Fruit fly (Drosophila melanogaster) whole organism, embryonic: Measurements from ENCODE around the gene trio.

ENCODE experiments used
- Bteb2 ChIP-seq: fragments of 200-800 bp; sonication (Bioruptor generic); optimal IDR thresholded peaks from 2 replicates; lab custom pipeline; 2016; ENCODE audit warnings: missing biosample characterization, missing genetic modification characterization
- CG11456 ChIP-seq: fragments of 200-800 bp; sonication (Bioruptor generic); IDR thresholded peaks from 3 replicates; pipeline ENCODE4 v1.3.6; 2022; ENCODE audit warnings: missing biosample characterization, missing genetic modification characterization
- CG11504 ChIP-seq: fragments of 200-800 bp; sonication (Bioruptor generic); optimal IDR thresholded peaks from 3 replicates; lab custom pipeline; 2019; ENCODE audit warnings: missing biosample characterization, mild to moderate bottlenecking, missing genetic modification characterization, moderate library complexity
- CG11695 ChIP-seq: fragments of 200-800 bp; sonication (Bioruptor generic); IDR thresholded peaks from 3 replicates; pipeline ENCODE4 v1.3.6; 2022; ENCODE audit warnings: missing biosample characterization, missing genetic modification characterization
- CG12104 ChIP-seq: fragments of 200-800 bp; sonication (Bioruptor generic); optimal IDR thresholded peaks from 3 replicates; lab custom pipeline; 2016; ENCODE audit warnings: missing biosample characterization, missing genetic modification characterization
- CG13296 ChIP-seq: fragments of 200-800 bp; sonication (Bioruptor generic); optimal IDR thresholded peaks from 3 replicates; lab custom pipeline; 2018; ENCODE audit warnings: missing biosample characterization, mild to moderate bottlenecking, missing genetic modification characterization
- CG14050 ChIP-seq: fragments of 200-800 bp; sonication (Bioruptor generic); IDR thresholded peaks from 3 replicates; pipeline ENCODE4 v1.3.6; 2022; ENCODE audit warnings: missing biosample characterization, missing genetic modification characterization
- CG15269 ChIP-seq: fragments of 200-800 bp; sonication (Bioruptor generic); optimal IDR thresholded peaks from 2 replicates; lab custom pipeline; 2018; ENCODE audit warnings: missing biosample characterization, mild to moderate bottlenecking, missing genetic modification characterization, moderate library complexity
- CG1603 ChIP-seq: fragments of 200-800 bp; sonication (Bioruptor generic); optimal IDR thresholded peaks from 2 replicates; lab custom pipeline; 2019; ENCODE audit warnings: missing biosample characterization, mild to moderate bottlenecking, missing genetic modification characterization, moderate library complexity
- CG16815 ChIP-seq: fragments of 200-800 bp; sonication (Bioruptor generic); optimal IDR thresholded peaks from 3 replicates; lab custom pipeline; 2017; ENCODE audit warnings: missing biosample characterization, mild to moderate bottlenecking, missing genetic modification characterization
- CG17359 ChIP-seq: fragments of 200-800 bp; sonication (Bioruptor generic); optimal IDR thresholded peaks from 3 replicates; lab custom pipeline; 2018; ENCODE audit warnings: missing biosample characterization, mild to moderate bottlenecking, missing genetic modification characterization, moderate library complexity
- CG17361 ChIP-seq: fragments of 200-800 bp; sonication (Bioruptor generic); IDR thresholded peaks from 3 replicates; pipeline ENCODE4 v1.3.6; 2022; ENCODE audit warnings: missing biosample characterization, missing genetic modification characterization
- CG18619 ChIP-seq: fragments of 200-800 bp; sonication (Bioruptor generic); optimal IDR thresholded peaks from 3 replicates; lab custom pipeline; 2017; ENCODE audit warnings: missing biosample characterization, mild to moderate bottlenecking, missing genetic modification characterization
- CG2678 ChIP-seq: fragments of 200-800 bp; sonication (Bioruptor generic); optimal IDR thresholded peaks from 3 replicates; lab custom pipeline; 2019; ENCODE audit warnings: missing biosample characterization, mild to moderate bottlenecking, missing genetic modification characterization, moderate library complexity
- CG31441 ChIP-seq: fragments of 200-800 bp; sonication (Bioruptor generic); IDR thresholded peaks from 2 replicates; pipeline ENCODE4 v1.3.6; 2022; ENCODE audit warnings: missing biosample characterization, missing genetic modification characterization
- CG32772 ChIP-seq: fragments of 200-800 bp; sonication (Bioruptor generic); IDR thresholded peaks from 2 replicates; pipeline ENCODE4 v1.3.6; 2022; ENCODE audit warnings: missing biosample characterization, missing genetic modification characterization
- CG3847 ChIP-seq: fragments of 200-800 bp; sonication (Bioruptor generic); IDR thresholded peaks from 2 replicates; pipeline ENCODE4 v1.3.6; 2022; ENCODE audit warnings: missing biosample characterization, missing genetic modification characterization
- CG4328 ChIP-seq: fragments of 200-800 bp; sonication (Bioruptor generic); optimal IDR thresholded peaks from 3 replicates; lab custom pipeline; 2017; ENCODE audit warnings: missing biosample characterization, missing genetic modification reagents, missing genetic modification characterization
- CG6689 ChIP-seq: fragments of 200-800 bp; sonication (Bioruptor generic); IDR thresholded peaks from 2 replicates; pipeline ENCODE4 v1.3.6; 2022; ENCODE audit warnings: missing biosample characterization, missing genetic modification characterization
- CG7839 ChIP-seq: fragments of 200-800 bp; sonication (Bioruptor generic); optimal IDR thresholded peaks from 3 replicates; lab custom pipeline; 2018; ENCODE audit warnings: missing biosample characterization, mild to moderate bottlenecking, missing genetic modification characterization, moderate library complexity
- CG9932 ChIP-seq: fragments of 200-800 bp; sonication (Bioruptor generic); IDR thresholded peaks from 2 replicates; pipeline ENCODE4 v1.3.6; 2022; ENCODE audit warnings: missing biosample characterization, missing genetic modification characterization
- CoRest ChIP-seq: fragments of 200-800 bp; sonication (Bioruptor generic); optimal IDR thresholded peaks from 3 replicates; lab custom pipeline; 2018; ENCODE audit warnings: missing biosample characterization, mild to moderate bottlenecking, missing genetic modification characterization, moderate library complexity
- Dll ChIP-seq: fragments of 200-800 bp; sonication (Bioruptor generic); IDR thresholded peaks from 4 replicates; pipeline ENCODE4 v1.3.6; 2022; ENCODE audit warnings: missing biosample characterization, missing genetic modification characterization; ENCODE audit not compliant: partially characterized antibody
- Fer1 ChIP-seq: fragments of 200-800 bp; sonication (Bioruptor generic); optimal IDR thresholded peaks from 2 replicates; lab custom pipeline; 2017; ENCODE audit warnings: missing biosample characterization, mild to moderate bottlenecking, missing genetic modification characterization
- GATAe ChIP-seq: fragments of 200-800 bp; sonication (Bioruptor generic); conservative IDR thresholded peaks from 2 replicates; pipeline ENCODE4 v1.3.6; 2022; ENCODE audit warnings: missing biosample characterization, missing genetic modification characterization
- Hmr ChIP-seq: fragments of 200-800 bp; sonication (Bioruptor generic); optimal IDR thresholded peaks from 3 replicates; lab custom pipeline; 2017; ENCODE audit warnings: mild to moderate bottlenecking, missing biosample characterization, missing genetic modification reagents, missing genetic modification characterization
- Hmx ChIP-seq: fragments of 200-800 bp; sonication (Bioruptor generic); optimal IDR thresholded peaks from 2 replicates; lab custom pipeline; 2016; ENCODE audit warnings: missing biosample characterization, missing genetic modification characterization
- Hr3 ChIP-seq: fragments of 200-800 bp; sonication (Bioruptor generic); optimal IDR thresholded peaks from 3 replicates; lab custom pipeline; 2016; ENCODE audit warnings: missing biosample characterization, missing genetic modification characterization
- Meics ChIP-seq: fragments of 200-800 bp; sonication (Bioruptor generic); optimal IDR thresholded peaks from 2 replicates; lab custom pipeline; 2017; ENCODE audit warnings: missing biosample characterization, mild to moderate bottlenecking, missing genetic modification characterization
- Oli ChIP-seq: fragments of 200-800 bp; sonication (Bioruptor generic); optimal IDR thresholded peaks from 2 replicates; lab custom pipeline; 2018; ENCODE audit warnings: missing biosample characterization, mild to moderate bottlenecking, missing genetic modification characterization, moderate library complexity
- PHDP ChIP-seq: fragments of 200-800 bp; sonication (Bioruptor generic); optimal IDR thresholded peaks from 3 replicates; lab custom pipeline; 2018; ENCODE audit warnings: missing biosample characterization, mild to moderate bottlenecking, missing genetic modification characterization, moderate library complexity
- Poxn ChIP-seq: fragments of 200-800 bp; sonication (Bioruptor generic); IDR thresholded peaks from 2 replicates; pipeline ENCODE4 v1.3.6; 2022; ENCODE audit warnings: missing biosample characterization, missing genetic modification characterization
- Sox102F ChIP-seq: fragments of 200-800 bp; sonication (Bioruptor generic); optimal IDR thresholded peaks from 2 replicates; lab custom pipeline; 2018; ENCODE audit warnings: missing biosample characterization, mild to moderate bottlenecking, missing genetic modification characterization, moderate library complexity
- Sry-δ ChIP-seq: fragments of 200-800 bp; sonication (Bioruptor generic); optimal IDR thresholded peaks from 2 replicates; lab custom pipeline; 2016; ENCODE audit warnings: missing biosample characterization, missing genetic modification characterization
- TFAM ChIP-seq: fragments of 200-800 bp; sonication (Bioruptor generic); optimal IDR thresholded peaks from 2 replicates; lab custom pipeline; 2017; ENCODE audit warnings: missing biosample characterization, missing genetic modification characterization, inconsistent platforms
- caup ChIP-seq: fragments of 200-800 bp; sonication (Bioruptor generic); optimal IDR thresholded peaks from 3 replicates; lab custom pipeline; 2017; ENCODE audit warnings: missing biosample characterization, mild to moderate bottlenecking, missing genetic modification characterization, moderate library complexity; ENCODE audit not compliant: severe bottlenecking
- grau ChIP-seq: fragments of 200-800 bp; optimal IDR thresholded peaks from 3 replicates; lab custom pipeline; 2019; ENCODE audit warnings: missing biosample characterization, mild to moderate bottlenecking, missing genetic modification characterization, moderate library complexity
- lab ChIP-seq: fragments of 200-800 bp; sonication (Bioruptor generic); optimal IDR thresholded peaks from 3 replicates; lab custom pipeline; 2017; ENCODE audit warnings: missing biosample characterization, missing genetic modification characterization, mild to moderate bottlenecking, moderate library complexity, missing genetic modification reagents
- nau ChIP-seq: fragments of 200-800 bp; sonication (Bioruptor generic); optimal IDR thresholded peaks from 3 replicates; lab custom pipeline; 2017; ENCODE audit warnings: missing biosample characterization, mild to moderate bottlenecking, missing genetic modification characterization, missing genetic modification reagents
- oc ChIP-seq: fragments of 200-800 bp; sonication (Bioruptor generic); optimal IDR thresholded peaks from 2 replicates; lab custom pipeline; 2018; ENCODE audit warnings: missing biosample characterization, mild to moderate bottlenecking, missing genetic modification characterization, moderate library complexity
- pan ChIP-seq, 4 experiments: fragments of >200 bp in 3 of 4; fragments of 200-800 bp in 1 of 4; sonication (Bioruptor generic) in 1 of 4; optimal IDR thresholded peaks in 3 of 4; IDR thresholded peaks in 1 of 4; 2 replicates each; pipeline versions ENCODE4 v1.3.6 to Lab custom; 2017 to 2022; ENCODE audit warnings: missing biosample characterization in 2 of 4, missing genetic modification characterization in 2 of 4, mixed read lengths in 1 of 4
- peb ChIP-seq: fragments of 200-800 bp; sonication (Bioruptor generic); IDR thresholded peaks from 2 replicates; pipeline ENCODE4 v1.3.6; 2022; ENCODE audit warnings: missing biosample characterization, missing genetic modification characterization
- prd ChIP-seq, 3 experiments: fragments of >200 bp in 2 of 3; fragments of 200-800 bp in 1 of 3; sonication (Bioruptor generic) in 1 of 3; optimal IDR thresholded peaks in 2 of 3; IDR thresholded peaks in 1 of 3; 2 replicates in 2 of 3; 3 replicates in 1 of 3; pipeline versions ENCODE4 v1.3.6 to Lab custom; 2017 to 2022; ENCODE audit warnings: missing biosample characterization in 1 of 3, missing genetic modification characterization in 1 of 3
- ranshi ChIP-seq: fragments of 200-800 bp; sonication (Bioruptor generic); IDR thresholded peaks from 2 replicates; pipeline ENCODE4 v1.3.6; 2022; ENCODE audit warnings: missing biosample characterization, missing genetic modification characterization
- row ChIP-seq: fragments of 200-800 bp; sonication (Bioruptor generic); IDR thresholded peaks from 3 replicates; pipeline ENCODE4 v1.3.6; 2022; ENCODE audit warnings: missing biosample characterization, missing genetic modification characterization
- sd ChIP-seq: fragments of 200-800 bp; sonication (Bioruptor generic); optimal IDR thresholded peaks from 3 replicates; lab custom pipeline; 2018; ENCODE audit warnings: missing biosample characterization, mild to moderate bottlenecking, missing genetic modification characterization, moderate library complexity
- tin ChIP-seq: fragments of 200-800 bp; sonication (Bioruptor generic); optimal IDR thresholded peaks from 3 replicates; lab custom pipeline; 2016; ENCODE audit warnings: missing biosample characterization, missing genetic modification characterization
- tio ChIP-seq: fragments of 200-800 bp; sonication (Bioruptor generic); optimal IDR thresholded peaks from 2 replicates; lab custom pipeline; 2017; ENCODE audit warnings: missing biosample characterization, missing genetic modification characterization, inconsistent platforms
- vvl ChIP-seq: fragments of 200-800 bp; sonication (Bioruptor generic); IDR thresholded peaks from 2 replicates; pipeline ENCODE4 v1.3.6; 2022; ENCODE audit warnings: missing biosample characterization, missing genetic modification characterization

Gene trio

DNA sequence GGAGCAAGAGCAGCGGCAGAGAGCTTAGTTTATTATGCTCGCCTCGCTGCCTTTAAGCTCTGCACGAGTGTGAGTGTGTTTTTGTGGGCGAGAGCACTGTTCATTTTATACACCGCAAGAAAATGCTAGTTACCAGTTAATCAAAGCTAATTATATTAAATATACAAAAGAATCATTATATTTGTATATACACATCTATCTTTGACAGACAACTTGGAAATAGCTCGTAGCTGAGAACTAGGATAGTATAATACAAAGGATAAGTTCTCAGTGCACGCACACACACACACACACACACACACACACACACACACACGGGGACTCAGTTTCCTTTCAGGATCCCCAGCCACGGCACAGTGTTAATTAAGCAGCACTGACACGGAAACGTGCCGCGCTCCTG is 23.7 kb downstream of the trio start:
- TF ChIP-seq CG17359 (tag; lab: Kevin White, UChicago) = peak; percentile 13
- no peak for TF ChIP-seq Hmx (GFP tag; lab: Kevin White, UChicago)
- peak; percentile 8 for TF ChIP-seq PHDP (tag; lab: Kevin White, UChicago)
- no peak for TF ChIP-seq CG17361 (GFP tag; lab: Robert Waterston, UW)
- TF ChIP-seq Hmr (GFP tag; lab: Kevin White, UChicago) = peak; percentile 55
- no peak for TF ChIP-seq CG14050
- TF ChIP-seq Oli (tag; lab: Kevin White, UChicago) = peak; percentile 6
- TF ChIP-seq lab (GFP tag; lab: Kevin White, UChicago) = peak; percentile 60
- no peak for TF ChIP-seq CG3847 (GFP tag; lab: Robert Waterston, UW)
- TF ChIP-seq tin (GFP tag; lab: Kevin White, UChicago) = no peak
- TF ChIP-seq Dll (GFP tag; lab: Robert Waterston, UW) = no peak
- TF ChIP-seq prd (optimal IDR thresholded peaks at IDR 0.05; lab: Kevin White, UChicago) = no peak
- peak; percentile 25; the same call in 1 of the 3 replicates for TF ChIP-seq prd (GFP tag; IDR thresholded peaks at IDR 0.05; lab: Robert Waterston, UW)
- TF ChIP-seq oc (tag; lab: Kevin White, UChicago) = no peak
- TF ChIP-seq CG16815 = no peak
- TF ChIP-seq CG9932 (GFP tag; lab: Robert Waterston, UW) = peak; percentile 44; the same call in 1 of the 2 replicates
- 0 out of 2 replicates have a peak, but pooled peaks have one; percentile 29 for TF ChIP-seq ranshi (GFP tag; lab: Robert Waterston, UW)
- TF ChIP-seq CG32772 (GFP tag; lab: Robert Waterston, UW) = no peak
- peak; percentile 18 for TF ChIP-seq CG15269
- no peak for TF ChIP-seq GATAe (GFP tag; lab: Robert Waterston, UW)
- 0 out of 2 replicates have a peak, but pooled peaks have one; percentile 31 for TF ChIP-seq CG6689
- no peak for TF ChIP-seq peb (GFP tag; lab: Robert Waterston, UW)
- TF ChIP-seq grau (tag; lab: Kevin White, UChicago) = peak; percentile 20
- TF ChIP-seq CG11504 (tag; lab: Kevin White, UChicago) = peak; percentile 40
- TF ChIP-seq CG18619 (GFP tag; lab: Kevin White, UChicago) = peak; percentile 7
- 0 out of 2 replicates have a peak, but pooled peaks have one; percentile 24 for TF ChIP-seq CG31441
- TF ChIP-seq CG2678 (tag; lab: Kevin White, UChicago) = peak; percentile 54
- TF ChIP-seq CG11456 = 0 out of 3 replicates have a peak, but pooled peaks have one; percentile 9
- no peak for TF ChIP-seq tio (GFP tag; lab: Kevin White, UChicago)
- no peak for TF ChIP-seq Sry-δ (GFP tag; lab: Kevin White, UChicago)
- TF ChIP-seq vvl (GFP tag; lab: Robert Waterston, UW) = peak; percentile 15; the same call in 1 of the 2 replicates
- peak; percentile 23 for TF ChIP-seq Fer1 (GFP tag; lab: Kevin White, UChicago)
- no peak for TF ChIP-seq Poxn
- no peak for TF ChIP-seq sd (tag; lab: Kevin White, UChicago)
- TF ChIP-seq caup (GFP tag; lab: Kevin White, UChicago) = peak; percentile 16
- TF ChIP-seq CG7839 = peak; percentile 33
- TF ChIP-seq nau (GFP tag; lab: Kevin White, UChicago) = no peak
- TF ChIP-seq Bteb2 (GFP tag; lab: Kevin White, UChicago) = no peak
- 0 out of 3 replicates have a peak, but pooled peaks have one; percentile 27 for TF ChIP-seq CG11695 (GFP tag; lab: Robert Waterston, UW)
- TF ChIP-seq CoRest (tag; lab: Kevin White, UChicago) = peak; percentile 1
- TF ChIP-seq Hr3 = no peak
- peak; percentile 21 for TF ChIP-seq Sox102F (GFP tag; lab: Kevin White, UChicago)
- peak; percentile 41 for TF ChIP-seq Meics (GFP tag; lab: Kevin White, UChicago)
- TF ChIP-seq TFAM = no peak
- peak; percentile 58 for TF ChIP-seq row (GFP tag; lab: Robert Waterston, UW)
- no peak for TF ChIP-seq CG12104 (GFP tag; lab: Kevin White, UChicago)
- no peak for TF ChIP-seq pan (optimal IDR thresholded peaks at IDR 0.05; lab: Kevin White, UChicago)
- peak in 1 of 2 experiments; percentile 27 for TF ChIP-seq pan (GFP tag; optimal IDR thresholded peaks at IDR 0.05 in 1 of 2, IDR thresholded peaks at IDR 0.05 in 1 of 2)
- TF ChIP-seq CG4328 = no peak
- TF ChIP-seq CG1603 (tag; lab: Kevin White, UChicago) = no peak
- peak; percentile 1 for TF ChIP-seq CG13296
